Worm (Caenorhabditis elegans) whole organism, midembryonic: ENCODE measurements around the gene F46B3.9.

ENCODE experiments used
- T22C8.4 ChIP-seq: fragments of 200-800 bp; sonication (Bioruptor generic); IDR thresholded peaks from 2 replicates; pipeline ENCODE4 v1.3.6; 2022; ENCODE audit warnings: missing genetic modification characterization, missing compliant biosample characterization
- cog-1 ChIP-seq: sonication (generic microtip); optimal IDR thresholded peaks from 2 replicates; lab custom pipeline; 2016; ENCODE audit warnings: missing genetic modification characterization, missing compliant biosample characterization
- flt-1 ChIP-seq: fragments of 200-800 bp; sonication (Bioruptor generic); IDR thresholded peaks from 2 replicates; pipeline ENCODE4 v1.3.6; 2022; ENCODE audit warnings: missing genetic modification characterization, missing compliant biosample characterization
- klf-2 ChIP-seq: fragments of 200-800 bp; sonication (Bioruptor generic); conservative IDR thresholded peaks from 2 replicates; pipeline ENCODE4 v1.3.6; 2022; ENCODE audit warnings: missing genetic modification reagents, missing genetic modification characterization, missing compliant biosample characterization
- med-1 ChIP-seq: sonication (generic microtip); optimal IDR thresholded peaks from 2 replicates; lab custom pipeline; 2017; ENCODE audit warnings: missing genetic modification characterization, mild to moderate bottlenecking, missing compliant biosample characterization, antibody characterized with exemption, missing genetic modification reagents; ENCODE audit not compliant: insufficient read depth
- ref-1 ChIP-seq: fragments of 200-800 bp; sonication (Bioruptor generic); conservative IDR thresholded peaks from 2 replicates; pipeline ENCODE4 v1.3.6; 2022; ENCODE audit warnings: missing genetic modification reagents, missing genetic modification characterization, missing compliant biosample characterization
- tab-1 ChIP-seq: fragments of 200-800 bp; sonication (Bioruptor generic); IDR thresholded peaks from 2 replicates; pipeline ENCODE4 v1.3.6; 2022; ENCODE audit warnings: missing genetic modification characterization, missing compliant biosample characterization
- ztf-23 ChIP-seq: fragments of 200-800 bp; sonication (Bioruptor generic); IDR thresholded peaks from 2 replicates; pipeline ENCODE4 v1.3.6; 2022; ENCODE audit warnings: missing genetic modification reagents, missing genetic modification characterization, missing compliant biosample characterization
- ztf-29 ChIP-seq: fragments of 200-800 bp; sonication (Bioruptor generic); IDR thresholded peaks from 2 replicates; pipeline ENCODE4 v1.3.6; 2022; ENCODE audit warnings: missing genetic modification reagents, missing genetic modification characterization, missing compliant biosample characterization

F46B3.9 gene

DNA sequence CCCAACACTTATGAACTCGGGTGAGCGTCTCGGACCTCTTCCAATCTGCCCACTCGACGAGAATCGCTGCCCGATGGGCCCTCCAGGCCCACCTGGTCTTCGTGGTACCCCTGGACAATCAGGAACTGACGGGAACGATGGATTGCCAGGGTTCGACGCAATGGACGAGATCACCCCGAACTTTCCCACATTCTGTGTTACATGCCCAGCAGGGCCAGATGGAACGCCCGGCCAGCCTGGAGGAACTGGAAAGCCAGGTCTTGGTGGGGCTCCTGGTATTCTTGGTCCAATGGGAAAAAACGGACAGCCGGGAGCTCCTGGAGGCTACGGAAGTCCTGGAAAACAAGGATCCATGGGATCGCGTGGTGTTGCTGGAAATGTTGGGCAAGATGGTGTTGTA is 25.2 kb downstream of the F46B3.9 start:
- TF ChIP-seq cog-1 (tag; lab: Kevin White, UChicago): no peak
- no peak for TF ChIP-seq ztf-23 (GFP tag; lab: Robert Waterston, UW)
- no peak for TF ChIP-seq ref-1 (GFP tag; lab: Robert Waterston, UW)
- TF ChIP-seq klf-2 (GFP tag; lab: Robert Waterston, UW): no peak
- TF ChIP-seq ztf-29: no peak
- no peak for TF ChIP-seq T22C8.4 (GFP tag; lab: Robert Waterston, UW)
- TF ChIP-seq flt-1 (GFP tag; lab: Robert Waterston, UW): no peak
- TF ChIP-seq tab-1 (GFP tag; lab: Robert Waterston, UW): no peak
- no peak for TF ChIP-seq med-1

DNA sequence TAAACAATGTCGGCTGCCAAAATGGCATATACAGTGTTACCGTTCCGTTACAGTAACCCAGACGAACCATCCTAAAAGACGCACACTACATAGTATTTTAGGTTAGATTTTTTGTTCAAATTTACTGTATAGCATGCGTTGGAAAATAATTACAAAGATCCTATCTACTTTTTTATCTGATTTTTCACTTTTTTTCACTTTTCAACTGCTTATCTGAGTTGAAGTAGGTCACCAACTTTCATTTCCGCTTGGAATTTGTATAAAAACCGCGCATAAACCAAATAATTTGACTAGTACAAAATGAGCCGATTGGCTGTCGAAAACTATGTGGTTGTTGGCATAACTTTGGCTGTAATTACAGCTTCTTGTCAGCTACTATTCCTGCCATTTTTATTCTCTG is 26.1 kb downstream of the F46B3.9 start, which contains the start of gene col-163:
TSS of gene col-163 (plus strand) at position 301 of the 400 bp plus-strand sequence.
- TF ChIP-seq cog-1 (tag; lab: Kevin White, UChicago) (no peak), ztf-29 (no peak), tab-1 (GFP tag; lab: Robert Waterston, UW) (no peak), T22C8.4 (GFP tag; lab: Robert Waterston, UW) (no peak), ztf-23 (GFP tag; lab: Robert Waterston, UW) (no peak), klf-2 (GFP tag; lab: Robert Waterston, UW) (no peak), ref-1 (GFP tag; lab: Robert Waterston, UW) (no peak), flt-1 (GFP tag; lab: Robert Waterston, UW) (no peak), med-1 (no peak)

DNA sequence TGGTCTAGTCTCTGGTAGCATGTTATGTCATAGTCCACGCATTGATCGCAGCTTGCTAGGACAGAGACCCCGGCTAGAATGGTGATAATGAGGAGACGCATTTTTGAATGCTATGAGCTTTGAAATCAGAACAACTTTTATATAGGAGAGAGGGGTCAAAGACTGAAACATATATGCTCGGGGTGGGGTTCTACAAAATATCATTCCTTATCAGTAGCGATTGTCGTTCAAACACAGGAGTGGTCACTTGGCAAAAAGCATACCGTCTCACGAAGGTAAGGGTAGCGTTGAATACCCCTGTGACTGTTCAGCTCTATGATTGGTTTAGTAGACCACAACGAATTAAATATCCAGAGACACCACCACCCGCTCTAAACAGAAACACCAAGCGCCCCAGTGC is 28.9 kb downstream of the F46B3.9 start, which contains the start of gene F46B3.1:
TSS of gene F46B3.1 (minus strand) at position 101 of the 400 bp plus-strand sequence.
- TF ChIP-seq ztf-29: no peak
- TF ChIP-seq T22C8.4 (GFP tag; lab: Robert Waterston, UW): no peak
- no peak for TF ChIP-seq ztf-23 (GFP tag; lab: Robert Waterston, UW)
- TF ChIP-seq tab-1 (GFP tag; lab: Robert Waterston, UW): no peak

DNA sequence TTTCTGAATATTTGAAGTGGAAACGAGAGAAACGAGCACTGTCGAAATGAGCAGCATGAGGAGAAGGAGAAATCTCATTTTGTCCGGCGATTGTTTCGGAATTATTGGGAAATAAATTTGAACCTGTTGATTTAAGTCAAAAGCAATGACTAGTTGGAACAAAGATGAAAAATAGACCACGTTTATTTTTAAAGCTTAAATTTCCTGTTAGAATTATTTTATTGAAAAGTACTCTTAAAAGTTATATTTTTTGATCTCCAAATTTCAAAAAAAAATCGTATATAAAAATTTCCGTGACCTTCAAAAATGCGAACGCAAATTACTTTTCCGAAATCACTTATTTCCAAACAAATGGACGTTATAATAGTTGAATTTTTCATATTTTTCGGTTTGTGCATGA is 30.3 kb downstream of the F46B3.9 start, which contains the start of gene F26F2.11:
TSS of gene F26F2.11 (minus strand) at position 101 of the 400 bp plus-strand sequence.
- no peak for TF ChIP-seq klf-2 (GFP tag; lab: Robert Waterston, UW)
- TF ChIP-seq ztf-29: no peak
- TF ChIP-seq ztf-23 (GFP tag; lab: Robert Waterston, UW): no peak

- TF ChIP-seq tab-1 (GFP tag; lab: Robert Waterston, UW) (no peak), flt-1 (GFP tag; lab: Robert Waterston, UW) (no peak), ztf-29 (no peak), cog-1 (tag; lab: Kevin White, UChicago) (no peak), klf-2 (GFP tag; lab: Robert Waterston, UW) (no peak), ref-1 (GFP tag; lab: Robert Waterston, UW) (no peak), ztf-23 (GFP tag; lab: Robert Waterston, UW) (no peak), T22C8.4 (GFP tag; lab: Robert Waterston, UW) (no peak), med-1 (no peak)
Measured at ce11 chrV:20594746-20595145, 31.2 kb downstream of the F46B3.9 start, which contains the start of gene F26F2.10. F26F2.10 (minus strand) TSS chrV:20594846.

DNA sequence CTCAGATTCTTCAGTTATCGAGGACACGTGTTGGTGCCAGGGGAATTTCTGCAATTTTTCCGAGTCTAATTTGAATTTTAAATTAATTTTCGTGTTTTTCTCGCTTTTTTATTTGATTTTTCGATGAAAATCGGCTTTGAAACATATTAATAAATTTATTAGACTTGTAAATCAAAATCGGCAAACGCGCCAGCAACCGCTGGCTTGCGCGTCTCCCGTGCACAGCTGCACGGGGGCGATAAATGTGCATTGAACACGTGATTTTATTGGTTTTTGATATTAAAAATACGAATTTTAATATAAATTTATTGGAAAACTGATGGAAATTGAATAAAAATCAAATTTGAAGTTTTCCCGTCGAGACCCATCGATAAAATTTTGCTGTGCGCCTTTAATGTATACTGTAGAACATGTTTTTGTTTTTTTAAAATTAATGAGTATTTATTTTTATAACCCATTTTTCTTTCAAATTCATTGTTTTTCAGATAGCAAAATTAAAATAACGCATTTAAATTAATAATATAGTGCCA is 45.4 kb downstream of the F46B3.9 start, which contains the start of gene F26F2.7:
TSS of gene F26F2.7 (plus strand) at position 480 of the 530 bp plus-strand sequence.
- TF ChIP-seq flt-1 (GFP tag; lab: Robert Waterston, UW): 0 out of 2 replicates have a peak, but pooled peaks have one; percentile 50
- TF ChIP-seq ref-1 (GFP tag; lab: Robert Waterston, UW): no peak
- no peak for TF ChIP-seq ztf-29
- TF ChIP-seq tab-1 (GFP tag; lab: Robert Waterston, UW): peak; percentile 69; the same call in 1 of the 2 replicates
- TF ChIP-seq ztf-23 (GFP tag; lab: Robert Waterston, UW): peak; percentile 56; the same call in 1 of the 2 replicates
- peak; percentile 81 for TF ChIP-seq cog-1 (tag; lab: Kevin White, UChicago)

ce11 chrV:20579534-20579933 is 46.4 kb downstream of the F46B3.9 start, which contains the start of gene F26F2.8:
F26F2.8 (plus strand) TSS chrV:20579546.
- no peak for TF ChIP-seq ref-1 (GFP tag; lab: Robert Waterston, UW)
